Fruit fly (Drosophila melanogaster) whole organism, wandering third instar larva: ENCODE measurements around the gene CG9297.

Experiments used
- CG32264 ChIP-seq: fragments of 200-800 bp; sonication (Bioruptor generic); optimal IDR thresholded peaks from 2 replicates; lab custom pipeline; 2016; ENCODE audit warnings: missing biosample characterization, missing genetic modification characterization
- CG9705 ChIP-seq: fragments of 200-800 bp; sonication (Bioruptor generic); optimal IDR thresholded peaks from 2 replicates; lab custom pipeline; 2018; ENCODE audit warnings: missing biosample characterization, mild to moderate bottlenecking, missing genetic modification characterization
- CrebA ChIP-seq: fragments of 200-800 bp; sonication (Bioruptor generic); optimal IDR thresholded peaks from 2 replicates; lab custom pipeline; 2016; ENCODE audit warnings: missing biosample characterization, mild to moderate bottlenecking, missing genetic modification characterization, borderline replicate concordance
- Dfd ChIP-seq: fragments of >200 bp; optimal IDR thresholded peaks from 2 replicates; lab custom pipeline; 2017; ENCODE audit warnings: missing biosample characterization, missing genetic modification characterization
- Dif ChIP-seq: fragments of 200-275, 200-300 bp; sonication (Bioruptor generic); optimal IDR thresholded peaks from 2 replicates; lab custom pipeline; 2018; ENCODE audit warnings: missing biosample characterization, missing genetic modification characterization; ENCODE audit not compliant: partially characterized antibody
- HLH106 ChIP-seq: fragments of 200-800 bp; optimal IDR thresholded peaks from 3 replicates; lab custom pipeline; 2019; ENCODE audit warnings: missing biosample characterization, mild to moderate bottlenecking, missing genetic modification characterization, moderate library complexity
- Hnf4 ChIP-seq: fragments of 200-800 bp; sonication (Bioruptor generic); optimal IDR thresholded peaks from 2 replicates; lab custom pipeline; 2016; ENCODE audit warnings: missing biosample characterization, mild to moderate bottlenecking, missing genetic modification characterization
- Hr78 ChIP-seq: fragments of >200 bp; optimal IDR thresholded peaks from 2 replicates; lab custom pipeline; 2017; ENCODE audit warnings: missing biosample characterization, missing genetic modification characterization
- Hr83 ChIP-seq: fragments of 200-300 bp; sonication (Bioruptor generic); optimal IDR thresholded peaks from 2 replicates; lab custom pipeline; 2016; ENCODE audit warnings: missing biosample characterization, mild to moderate bottlenecking, missing genetic modification characterization, moderate library complexity; ENCODE audit not compliant: poor library complexity, severe bottlenecking
- Jra ChIP-seq: sonication (Bioruptor generic); optimal IDR thresholded peaks from 2 replicates; lab custom pipeline; 2016; ENCODE audit warnings: missing biosample characterization, missing genetic modification characterization
- Mio ChIP-seq: sonication (Bioruptor generic); optimal IDR thresholded peaks from 2 replicates; lab custom pipeline; 2016; ENCODE audit warnings: missing biosample characterization, missing genetic modification characterization
- Myc ChIP-seq: fragments of >200 bp; optimal IDR thresholded peaks from 2 replicates; lab custom pipeline; 2017
- N ChIP-seq: fragments of >200 bp; optimal IDR thresholded peaks from 2 replicates; lab custom pipeline; 2018; ENCODE audit warnings: missing biosample characterization, missing external identifiers, missing genetic modification characterization
- OdsH ChIP-seq: fragments of 200-800 bp; sonication (Bioruptor generic); optimal IDR thresholded peaks from 2 replicates; lab custom pipeline; 2016; ENCODE audit warnings: missing biosample characterization, mild to moderate bottlenecking, missing genetic modification characterization
- Rel ChIP-seq, 2 experiments: fragments of 200-800 bp; sonication (Bioruptor generic) in 1 of 2; optimal IDR thresholded peaks; 2 replicates in 1 of 2; 3 replicates in 1 of 2; lab custom pipeline; 2016 to 2019; ENCODE audit warnings: mild to moderate bottlenecking in 2 of 2, missing biosample characterization in 2 of 2, missing genetic modification characterization in 2 of 2, moderate library complexity in 1 of 2
- Sp1 ChIP-seq: fragments of 200-800 bp; sonication (Bioruptor generic); optimal IDR thresholded peaks from 3 replicates; lab custom pipeline; 2019; ENCODE audit warnings: missing biosample characterization, mild to moderate bottlenecking, missing genetic modification characterization, moderate library complexity
- Vsx2 ChIP-seq: fragments of 200-300, 225-300 bp; sonication (Bioruptor generic); optimal IDR thresholded peaks from 2 replicates; lab custom pipeline; 2018; ENCODE audit warnings: missing biosample characterization, missing genetic modification characterization; ENCODE audit not compliant: partially characterized antibody
- br ChIP-seq: fragments of 200-800 bp; sonication (Bioruptor generic); optimal IDR thresholded peaks from 2 replicates; lab custom pipeline; 2016; ENCODE audit warnings: missing biosample characterization, missing genetic modification characterization
- brk ChIP-seq: fragments of 200-800 bp; sonication (Bioruptor generic); optimal IDR thresholded peaks from 2 replicates; lab custom pipeline; 2016; ENCODE audit warnings: missing biosample characterization, mild to moderate bottlenecking, missing genetic modification characterization
- dsf ChIP-seq: sonication (Bioruptor generic); optimal IDR thresholded peaks from 2 replicates; lab custom pipeline; 2016; ENCODE audit warnings: missing biosample characterization, missing genetic modification characterization, borderline replicate concordance
- ey ChIP-seq: fragments of 200-800 bp; sonication (Bioruptor generic); optimal IDR thresholded peaks from 2 replicates; lab custom pipeline; 2016; ENCODE audit warnings: missing biosample characterization, missing genetic modification characterization
- foxo ChIP-seq, 2 experiments: fragments of 200-800 bp; sonication (Bioruptor generic); optimal IDR thresholded peaks; 2 replicates in 1 of 2; 3 replicates in 1 of 2; lab custom pipeline; 2016 to 2017; ENCODE audit warnings: missing biosample characterization in 2 of 2, missing genetic modification characterization in 2 of 2
- fru ChIP-seq: fragments of 200-800 bp; sonication (Bioruptor generic); optimal IDR thresholded peaks from 3 replicates; lab custom pipeline; 2016; ENCODE audit warnings: missing biosample characterization, mild to moderate bottlenecking, missing genetic modification characterization
- h ChIP-seq: fragments of 200-800 bp; sonication (Bioruptor generic); optimal IDR thresholded peaks from 3 replicates; lab custom pipeline; 2016; ENCODE audit warnings: missing biosample characterization, mild to moderate bottlenecking, missing genetic modification characterization
- lola ChIP-seq: fragments of >200 bp; optimal IDR thresholded peaks from 2 replicates; lab custom pipeline; 2017; ENCODE audit warnings: missing biosample characterization, missing genetic modification characterization
- pan ChIP-seq: fragments of >200 bp; optimal IDR thresholded peaks from 2 replicates; lab custom pipeline; 2017
- psq ChIP-seq: fragments of 200-800 bp; sonication (Bioruptor generic); optimal IDR thresholded peaks from 3 replicates; lab custom pipeline; 2017; ENCODE audit warnings: missing biosample characterization, mild to moderate bottlenecking, missing genetic modification characterization, moderate library complexity
- rgr ChIP-seq: fragments of 200-800 bp; sonication (Bioruptor generic); optimal IDR thresholded peaks from 3 replicates; lab custom pipeline; 2016; ENCODE audit warnings: missing biosample characterization, mild to moderate bottlenecking, missing genetic modification characterization
- sage ChIP-seq: fragments of 200-800 bp; sonication (Bioruptor generic); optimal IDR thresholded peaks from 2 replicates; lab custom pipeline; 2016; ENCODE audit warnings: missing biosample characterization, mild to moderate bottlenecking, missing genetic modification characterization
- sv ChIP-seq: fragments of 200-800 bp; sonication (Bioruptor generic); optimal IDR thresholded peaks from 3 replicates; lab custom pipeline; 2016; ENCODE audit warnings: missing biosample characterization, missing genetic modification characterization
- tai ChIP-seq: sonication (Bioruptor generic); optimal IDR thresholded peaks from 2 replicates; lab custom pipeline; 2016; ENCODE audit warnings: missing biosample characterization, missing genetic modification characterization
- usp ChIP-seq: fragments of >200 bp; optimal IDR thresholded peaks from 2 replicates; lab custom pipeline; 2017; ENCODE audit warnings: missing biosample characterization, missing genetic modification characterization
- woc ChIP-seq: sonication (Bioruptor generic); optimal IDR thresholded peaks from 2 replicates; lab custom pipeline; 2016; ENCODE audit warnings: missing biosample characterization, mild to moderate bottlenecking, missing genetic modification characterization

The CG9297 gene

DNA sequence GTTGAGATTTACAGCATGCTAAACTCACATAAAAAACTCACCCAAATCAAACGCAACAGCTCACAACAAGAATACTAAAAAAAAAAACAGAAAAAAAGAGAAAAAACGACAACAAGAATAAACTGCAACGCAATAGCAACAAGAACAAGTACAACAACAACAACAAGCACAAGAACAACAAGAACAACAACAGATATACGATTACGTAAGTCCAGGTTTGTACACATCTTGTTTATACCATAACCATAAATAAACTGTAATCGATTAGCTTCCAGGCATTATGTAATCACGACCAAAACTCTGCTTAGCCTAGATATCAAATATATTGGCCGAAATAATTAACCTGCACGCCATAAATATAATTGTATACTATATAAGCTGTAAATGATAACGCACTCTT is 9.7 kb upstream of the CG9297 start:
- TF ChIP-seq Sp1 (no peak), OdsH (GFP tag; lab: Kevin White, UChicago) (no peak), sage (GFP tag; lab: Kevin White, UChicago) (no peak), CrebA (GFP tag; lab: Kevin White, UChicago) (no peak), woc (GFP tag; lab: Kevin White, UChicago) (no peak), HLH106 (no peak)

DNA sequence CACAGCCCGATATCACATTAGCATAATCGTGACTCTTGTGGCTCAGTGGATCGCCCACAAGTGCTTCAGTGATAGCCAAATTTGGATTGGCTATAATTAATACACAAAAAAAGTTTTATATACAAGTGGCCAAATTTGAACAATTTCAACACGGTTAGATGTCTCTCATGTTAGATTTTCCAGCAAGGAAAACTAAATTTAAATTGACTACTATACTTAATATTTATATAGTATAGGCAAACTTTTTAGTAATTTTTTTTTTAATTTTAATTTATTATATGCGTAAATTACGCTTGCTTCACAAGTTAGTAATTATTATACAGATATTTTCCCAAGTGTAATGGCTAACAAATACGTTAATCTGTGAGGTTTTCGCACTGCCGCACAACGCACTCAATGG is 6.3 kb upstream of the CG9297 start:
- TF ChIP-seq HLH106 (no peak), h (GFP tag; lab: Kevin White, UChicago) (no peak), Hnf4 (no peak), CG9705 (no peak), Hr78 (no peak), Jra (GFP tag; lab: Kevin White, UChicago) (no peak), CG32264 (no peak), OdsH (GFP tag; lab: Kevin White, UChicago) (no peak), psq (GFP tag; lab: Kevin White, UChicago) (no peak), Vsx2 (GFP tag; lab: Kevin White, UChicago) (no peak), tai (GFP tag; lab: Kevin White, UChicago) (no peak), Dif (GFP tag; lab: Kevin White, UChicago) (no peak), rgr (GFP tag; lab: Kevin White, UChicago) (no peak), Rel (GFP tag; optimal IDR thresholded peaks at IDR 0.05; lab: Kevin White, UChicago) (no peak), Rel (tag; optimal IDR thresholded peaks at IDR 0.05; lab: Kevin White, UChicago) (no peak), foxo (GFP tag; optimal IDR thresholded peaks at IDR 0.05; lab: Kevin White, UChicago) (no peak)

DNA sequence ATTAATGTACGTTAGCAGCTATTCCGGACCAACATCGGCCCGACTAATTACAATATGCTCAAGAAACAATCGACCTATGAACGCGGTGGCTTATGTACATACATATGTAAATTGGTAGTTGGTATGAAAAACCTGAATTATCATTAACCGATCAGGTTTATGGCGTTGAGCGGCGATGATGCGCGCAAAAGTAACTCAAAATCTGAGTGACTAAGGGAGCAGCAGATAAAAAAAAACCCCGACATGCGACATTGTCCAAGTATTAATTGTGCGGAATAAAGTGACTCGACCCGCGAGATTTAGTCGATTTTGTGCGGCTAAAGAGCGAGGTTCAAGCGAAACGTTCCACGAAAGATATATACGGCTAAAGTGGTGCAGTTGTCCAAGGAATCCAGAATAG is 5.8 kb upstream of the CG9297 start, which contains the start of gene CG9312:
Gene CG9312, plus strand, starts transcription at position 301 of the 400 bp plus-strand sequence.
- TF ChIP-seq Hr83 (GFP tag; lab: Kevin White, UChicago) = no peak
- TF ChIP-seq Vsx2 (GFP tag; lab: Kevin White, UChicago) = no peak
- no peak for TF ChIP-seq ey (GFP tag; lab: Kevin White, UChicago)
- TF ChIP-seq CG9705 = no peak
- no peak for TF ChIP-seq Rel (GFP tag; optimal IDR thresholded peaks at IDR 0.05; lab: Kevin White, UChicago)
- peak; percentile 9 for TF ChIP-seq Rel (tag; optimal IDR thresholded peaks at IDR 0.05; lab: Kevin White, UChicago)
- TF ChIP-seq woc (GFP tag; lab: Kevin White, UChicago) = no peak
- no peak for TF ChIP-seq br (GFP tag; lab: Kevin White, UChicago)

DNA sequence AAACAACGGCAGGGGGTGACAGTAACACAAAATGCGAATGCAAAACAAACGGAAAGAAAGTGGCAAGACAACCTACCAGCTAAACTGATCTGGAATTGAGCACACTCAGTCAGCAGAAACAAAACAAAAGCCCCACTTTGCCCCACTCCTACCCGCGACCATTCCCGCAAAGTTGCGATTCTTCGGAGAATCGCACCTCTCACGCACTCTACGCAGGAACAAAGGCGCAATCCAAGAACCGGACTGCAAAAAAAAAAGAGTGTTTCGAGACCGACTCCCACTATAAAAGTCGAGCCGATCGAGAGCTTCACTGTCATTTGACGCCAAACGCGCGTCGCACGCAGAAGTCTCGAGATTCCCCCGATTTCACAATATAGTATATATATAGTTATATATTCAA is 4.1 kb upstream of the CG9297 start, which contains the start of gene Cht5:
Gene Cht5, plus strand, starts transcription at position 311 of the 400 bp plus-strand sequence.
- TF ChIP-seq N (GFP tag; lab: Kevin White, UChicago) (no peak), fru (GFP tag; lab: Kevin White, UChicago) (peak; percentile 11)
- TF ChIP-seq, all 38 proteins: peak for 1

DNA sequence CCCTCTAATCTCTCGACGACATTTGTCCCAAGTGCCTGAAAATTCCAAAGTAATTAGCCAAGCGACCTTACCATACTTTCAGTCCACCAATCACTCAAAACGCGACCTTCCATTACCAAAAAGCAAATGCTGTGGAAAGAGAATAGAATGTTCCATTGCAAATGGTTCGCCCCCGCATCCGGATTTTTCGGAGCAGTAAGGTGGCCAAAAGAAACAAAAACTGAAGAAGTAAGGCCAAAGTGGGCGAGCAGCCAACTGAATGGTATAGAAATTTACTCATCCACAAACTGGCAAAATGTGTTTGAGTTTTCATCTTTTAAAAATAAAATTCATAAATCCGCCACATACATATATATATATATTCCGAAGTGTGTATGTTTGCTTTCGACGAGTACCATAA is 2.1 kb downstream of the CG9297 start:
- no peak for TF ChIP-seq OdsH (GFP tag; lab: Kevin White, UChicago)
- no peak for TF ChIP-seq foxo (GFP tag; optimal IDR thresholded peaks at IDR 0.05; lab: Kevin White, UChicago)
- TF ChIP-seq Hr83 (GFP tag; lab: Kevin White, UChicago) = no peak
- TF ChIP-seq rgr (GFP tag; lab: Kevin White, UChicago) = no peak
- no peak for TF ChIP-seq Sp1
- no peak for TF ChIP-seq Vsx2 (GFP tag; lab: Kevin White, UChicago)
- TF ChIP-seq woc (GFP tag; lab: Kevin White, UChicago) = no peak
- TF ChIP-seq h (GFP tag; lab: Kevin White, UChicago) = no peak
- no peak for TF ChIP-seq sv (GFP tag; lab: Kevin White, UChicago)

DNA sequence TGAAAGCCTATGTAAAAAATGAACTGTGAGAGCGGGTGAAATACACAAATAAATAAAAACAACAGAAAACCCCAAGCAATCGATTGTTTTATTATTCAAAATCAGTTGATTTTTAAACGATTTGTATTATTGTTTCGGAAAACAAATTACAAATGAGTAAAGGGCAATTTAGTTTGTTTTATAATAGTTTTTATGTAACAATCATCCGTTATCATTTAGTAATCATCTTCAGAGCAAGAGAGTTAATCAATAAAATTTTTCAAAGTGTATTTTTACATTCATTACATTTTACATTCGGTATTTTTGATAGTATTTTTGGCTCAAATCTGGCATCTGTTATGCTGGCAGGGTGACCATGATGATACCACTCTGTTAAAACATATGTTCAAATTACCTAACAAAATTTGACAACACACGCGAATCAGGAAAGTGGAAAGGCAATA is 8.0 kb downstream of the CG9297 start, which contains the start of the genes CG42375 and CG9288:
Gene CG42375, plus strand, starts transcription at position 384 of the 443 bp plus-strand sequence.
Gene CG9288, plus strand, starts transcription at position 384 of the 443 bp plus-strand sequence.
- no peak for TF ChIP-seq usp
- TF ChIP-seq Hr83 (GFP tag; lab: Kevin White, UChicago) = no peak
- TF ChIP-seq psq (GFP tag; lab: Kevin White, UChicago) = peak; percentile 11
- no peak for TF ChIP-seq h (GFP tag; lab: Kevin White, UChicago)
- no peak for TF ChIP-seq Jra (GFP tag; lab: Kevin White, UChicago)
- TF ChIP-seq br (GFP tag; lab: Kevin White, UChicago) = no peak
- TF ChIP-seq tai (GFP tag; lab: Kevin White, UChicago) = no peak
- TF ChIP-seq Hnf4 = peak; percentile 54
- TF ChIP-seq Myc (lab: Kevin White, UChicago) = no peak
- TF ChIP-seq Sp1 = no peak
- peak; percentile 58 for TF ChIP-seq fru (GFP tag; lab: Kevin White, UChicago)
- no peak for TF ChIP-seq pan
- peak; percentile 49 for TF ChIP-seq woc (GFP tag; lab: Kevin White, UChicago)
- no peak for TF ChIP-seq CG32264
- no peak for TF ChIP-seq Vsx2 (GFP tag; lab: Kevin White, UChicago)
- no peak for TF ChIP-seq Mio (GFP tag; lab: Kevin White, UChicago)
- peak; percentile 31 for TF ChIP-seq rgr (GFP tag; lab: Kevin White, UChicago)
- TF ChIP-seq HLH106 = peak; percentile 13
- TF ChIP-seq Rel (GFP tag; optimal IDR thresholded peaks at IDR 0.05; lab: Kevin White, UChicago) = no peak
- no peak for TF ChIP-seq Rel (tag; optimal IDR thresholded peaks at IDR 0.05; lab: Kevin White, UChicago)
- no peak for TF ChIP-seq CG9705
- TF ChIP-seq lola (GFP tag; lab: Kevin White, UChicago) = no peak
- TF ChIP-seq ey (GFP tag; lab: Kevin White, UChicago) = no peak
- no peak for TF ChIP-seq OdsH (GFP tag; lab: Kevin White, UChicago)
- TF ChIP-seq Dif (GFP tag; lab: Kevin White, UChicago) = no peak
- TF ChIP-seq N (GFP tag; lab: Kevin White, UChicago) = no peak
- no peak for TF ChIP-seq brk (GFP tag; lab: Kevin White, UChicago)
- TF ChIP-seq sage (GFP tag; lab: Kevin White, UChicago) = peak; percentile 25
- peak in 1 of 2 experiments; percentile 67 for TF ChIP-seq foxo (GFP tag; optimal IDR thresholded peaks at IDR 0.05; lab: Kevin White, UChicago)
- no peak for TF ChIP-seq Hr78
- no peak for TF ChIP-seq dsf (GFP tag; lab: Kevin White, UChicago)
- no peak for TF ChIP-seq Dfd (GFP tag; lab: Kevin White, UChicago)
